Worm (Caenorhabditis elegans): ENCODE results near the gene R04F11.5.
A peak's percentile ranks its signal among the peaks of the same experiment; 100 is the strongest.

R04F11.5 gene

DNA sequence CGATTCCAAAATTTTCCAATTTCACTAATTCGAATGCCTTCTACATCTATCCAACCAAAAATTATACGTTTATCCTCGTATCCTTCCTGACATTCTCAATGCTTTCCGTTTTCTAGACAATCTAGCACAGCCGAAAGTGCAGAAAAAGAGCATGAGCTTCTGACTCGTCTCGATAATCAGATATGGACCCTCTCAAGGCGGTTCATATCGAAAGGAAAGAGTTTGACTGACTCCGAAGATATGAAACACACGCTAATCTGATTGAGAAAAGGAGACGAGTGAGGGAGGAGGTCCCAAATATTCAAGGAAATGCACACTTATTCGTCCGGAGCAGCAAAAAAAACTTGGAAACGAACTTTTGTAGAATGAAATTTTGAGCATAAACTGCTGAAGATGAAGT lies 11.4 kb upstream of the R04F11.5 start:
- TF ChIP-seq mdl-1 (tag; optimal IDR thresholded peaks at IDR 0.05) (no peak), nhr-237 (tag; optimal IDR thresholded peaks at IDR 0.05) (no peak), ceh-63 (GFP tag; optimal IDR thresholded peaks at IDR 0.05) (no peak), lin-14 (GFP tag; optimal IDR thresholded peaks at IDR 0.05) (peak; percentile 12), efl-1 (optimal IDR thresholded peaks at IDR 0.05) (no peak), efl-1 (GFP tag; optimal IDR thresholded peaks at IDR 0.05 in 1 of 2) (peak in 1 of 2 experiments; percentile 86), xbp-1 (tag; optimal IDR thresholded peaks at IDR 0.05) (no peak), nhr-12 (tag; optimal IDR thresholded peaks at IDR 0.05) (no peak)

DNA sequence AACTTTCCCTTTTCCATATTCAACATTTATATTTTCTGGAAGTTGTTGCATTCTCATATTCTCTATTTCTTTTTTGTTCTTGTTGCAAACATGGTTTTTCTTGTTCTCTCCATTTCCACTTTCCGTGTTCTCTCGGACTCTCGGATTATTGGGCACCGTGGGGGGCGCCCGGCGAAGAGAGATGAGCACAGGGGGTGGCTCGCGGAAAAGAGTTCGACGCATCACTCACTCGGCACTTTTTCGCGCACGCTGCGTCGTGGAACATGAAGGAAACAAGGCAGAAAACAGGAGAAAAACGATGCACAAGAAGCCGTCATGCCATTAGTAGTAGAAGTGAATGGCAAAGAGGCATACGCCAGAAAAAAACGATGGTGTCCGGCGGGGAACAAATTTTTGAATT lies 8.8 kb upstream of the R04F11.5 start:
- no peak for TF ChIP-seq unc-62 (GFP tag; optimal IDR thresholded peaks at IDR 0.05)
- no peak for TF ChIP-seq efl-1 (optimal IDR thresholded peaks at IDR 0.05)
- TF ChIP-seq efl-1 (GFP tag; optimal IDR thresholded peaks at IDR 0.05 in 1 of 2) = peak in 1 of 2 experiments; percentile 16
- TF ChIP-seq lin-14 (GFP tag; optimal IDR thresholded peaks at IDR 0.05) = peak; percentile 13

DNA sequence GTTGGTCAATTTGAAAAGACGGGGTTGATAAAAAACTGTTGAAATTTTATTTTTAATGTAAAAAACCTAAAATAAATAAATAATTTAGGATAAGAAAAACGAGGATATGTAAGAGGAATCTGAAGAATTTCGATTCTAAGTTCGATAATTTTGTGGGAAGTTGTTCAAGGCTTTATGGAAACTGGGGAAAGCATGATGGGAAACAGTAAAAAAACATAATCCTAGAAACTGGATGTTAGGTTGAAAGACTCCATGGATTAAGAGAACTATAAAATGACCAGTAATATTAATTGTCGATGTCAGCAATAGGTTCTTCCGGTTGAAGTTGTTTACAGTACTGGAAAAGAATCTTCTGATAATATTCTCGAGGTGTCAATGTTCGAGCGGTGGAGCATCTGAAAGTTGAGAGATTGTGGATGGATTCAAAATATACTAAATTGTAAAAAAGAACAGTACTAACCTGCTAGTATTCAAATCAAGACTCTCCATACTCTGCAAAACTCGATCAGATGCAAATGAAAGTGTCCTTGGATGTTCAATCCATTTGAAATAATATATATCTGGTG lies 2.5 kb upstream of the R04F11.5 start:
- no peak for TF ChIP-seq efl-1 (optimal IDR thresholded peaks at IDR 0.05)
- TF ChIP-seq efl-1 (GFP tag; optimal IDR thresholded peaks at IDR 0.05 in 1 of 2) = peak in 1 of 2 experiments; percentile 47
- TF ChIP-seq nhr-71 (tag; optimal IDR thresholded peaks at IDR 0.05) = peak; percentile 4
- no peak for TF ChIP-seq unc-86 (tag; optimal IDR thresholded peaks at IDR 0.05)
- TF ChIP-seq pax-3 (tag; optimal IDR thresholded peaks at IDR 0.05) = peak; percentile 1
- no peak for TF ChIP-seq nhr-90 (tag; optimal IDR thresholded peaks at IDR 0.05; ENCODE audit: poor library complexity)
- TF ChIP-seq nhr-47 (tag; optimal IDR thresholded peaks at IDR 0.05) = peak; percentile 1

DNA sequence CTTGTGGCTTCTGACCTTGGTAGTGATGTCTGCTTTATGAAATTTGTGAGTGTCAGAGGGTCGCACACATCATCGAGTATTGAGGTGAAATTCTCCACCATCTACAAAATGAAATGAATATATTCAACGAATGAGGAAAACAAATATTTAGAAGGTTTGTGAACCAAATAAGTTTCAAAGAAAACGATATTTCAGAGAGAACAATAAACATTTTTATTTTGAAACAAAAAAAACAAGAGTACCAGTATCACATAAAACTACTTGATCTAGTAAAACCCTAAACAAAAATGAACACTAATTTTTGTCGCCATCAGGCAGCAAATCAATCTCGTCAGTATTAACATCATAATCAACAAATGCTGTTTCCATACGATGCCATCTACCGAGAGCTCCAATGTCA lies 739 bp downstream of the R04F11.5 start, which contains the start of gene R04F11.3:
R04F11.3 (minus strand) TSS at position 101 of the 400 bp plus-strand sequence.
- TF ChIP-seq vab-15 (tag; optimal IDR thresholded peaks at IDR 0.05) = no peak
- TF ChIP-seq fkh-10 (GFP tag; optimal IDR thresholded peaks at IDR 0.05) = no peak
- no peak for TF ChIP-seq swsn-7 (tag; optimal IDR thresholded peaks at IDR 0.05)
- no peak for TF ChIP-seq egl-13 (tag; optimal IDR thresholded peaks at IDR 0.05)

DNA sequence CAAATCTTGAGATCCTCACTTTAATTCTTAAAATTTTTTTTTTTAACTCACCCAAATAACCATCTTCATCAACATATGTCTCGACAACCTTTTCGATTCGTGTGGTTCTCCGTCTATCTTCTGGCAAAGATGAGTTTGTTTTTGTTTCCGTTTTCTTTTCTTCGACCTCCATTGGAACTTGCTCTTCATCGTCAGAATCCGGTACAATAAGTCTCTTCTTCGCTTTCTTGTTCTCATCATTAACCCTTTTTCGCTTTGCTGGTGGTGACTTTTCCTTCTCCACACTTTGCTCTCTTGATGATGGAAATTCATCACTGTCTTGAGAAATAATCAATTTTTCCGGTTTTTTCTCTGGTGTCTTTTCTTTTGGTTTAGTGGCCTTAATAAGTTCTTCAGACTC lies 1.7 kb downstream of the R04F11.5 start:
- TF ChIP-seq nhr-11 (tag; optimal IDR thresholded peaks at IDR 0.05) (no peak), elt-2 (tag; optimal IDR thresholded peaks at IDR 0.05) (no peak), fos-1 (tag; optimal IDR thresholded peaks at IDR 0.05) (no peak), unc-30 (tag; optimal IDR thresholded peaks at IDR 0.05) (no peak), ceh-88 (GFP tag; IDR thresholded peaks at IDR 0.05) (no peak), ceh-82 (tag; optimal IDR thresholded peaks at IDR 0.05) (no peak), efl-3 (GFP tag; optimal IDR thresholded peaks at IDR 0.05) (no peak), ceh-63 (GFP tag; optimal IDR thresholded peaks at IDR 0.05) (no peak), irx-1 (tag; optimal IDR thresholded peaks at IDR 0.05) (no peak), unc-62 (GFP tag; optimal IDR thresholded peaks at IDR 0.05) (no peak), snu-23 (GFP tag; optimal IDR thresholded peaks at IDR 0.05) (no peak), nhr-90 (tag; optimal IDR thresholded peaks at IDR 0.05; ENCODE audit: poor library complexity) (no peak), efl-1 (optimal IDR thresholded peaks at IDR 0.05) (no peak), efl-1 (GFP tag; optimal IDR thresholded peaks at IDR 0.05 in 1 of 2) (no peak), nhr-19 (GFP tag; conservative IDR thresholded peaks at IDR 0.05) (no peak)

DNA sequence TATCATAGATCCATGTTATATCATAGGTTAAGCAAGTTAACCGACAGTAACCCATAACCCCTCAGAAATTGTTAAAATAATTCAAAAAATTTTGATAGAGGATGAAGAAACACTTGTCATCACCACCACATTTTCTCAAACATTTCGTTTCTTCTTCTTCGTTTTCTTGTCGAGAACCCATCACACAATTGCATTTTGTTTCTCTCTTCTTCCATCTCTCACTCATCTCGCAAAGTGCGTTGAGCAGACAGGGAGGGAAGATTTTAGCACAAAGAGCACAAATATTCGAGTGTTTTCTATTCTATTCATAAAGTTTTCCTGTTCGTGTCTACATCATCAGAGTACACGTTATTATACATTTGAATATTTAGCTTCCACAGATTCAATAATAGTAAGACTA lies 3.4 kb downstream of the R04F11.5 start:
- no peak for TF ChIP-seq unc-62 (GFP tag; optimal IDR thresholded peaks at IDR 0.05)
- TF ChIP-seq lsy-2 (tag; optimal IDR thresholded peaks at IDR 0.05) = peak in 1 of 2 experiments; percentile 33
- TF ChIP-seq lin-35 (GFP tag; optimal IDR thresholded peaks at IDR 0.05) = no peak
- TF ChIP-seq ceh-88 (GFP tag; IDR thresholded peaks at IDR 0.05) = no peak
- no peak for TF ChIP-seq ceh-82 (tag; optimal IDR thresholded peaks at IDR 0.05)
- TF ChIP-seq dpl-1 (GFP tag; optimal IDR thresholded peaks at IDR 0.05) = no peak
- peak; percentile 44 for TF ChIP-seq fkh-10 (GFP tag; optimal IDR thresholded peaks at IDR 0.05)
- TF ChIP-seq nhr-237 (tag; optimal IDR thresholded peaks at IDR 0.05) = no peak
- TF ChIP-seq zag-1 (tag; optimal IDR thresholded peaks at IDR 0.05) = no peak
- TF ChIP-seq egl-13 (tag; optimal IDR thresholded peaks at IDR 0.05) = no peak
- TF ChIP-seq lin-14 (GFP tag; optimal IDR thresholded peaks at IDR 0.05) = peak; percentile 75
